Fruit fly (Drosophila melanogaster): ENCODE data around the gene Cda4.

dm6 chrX:22544660-22545059 is 87.8 kb downstream of the Cda4 start:
- TF ChIP-seq CG6765 (GFP tag; optimal IDR thresholded peaks at IDR 0.05): no peak
- TF ChIP-seq fd96Cb (tag; optimal IDR thresholded peaks at IDR 0.05): no peak
- no peak for TF ChIP-seq stc (GFP tag; IDR thresholded peaks at IDR 0.05)
- TF ChIP-seq gro (GFP tag; optimal IDR thresholded peaks at IDR 0.05): no peak
- no peak for TF ChIP-seq CG13894 (tag; optimal IDR thresholded peaks at IDR 0.05)
- TF ChIP-seq lilli (GFP tag; optimal IDR thresholded peaks at IDR 0.05): no peak
- no peak for TF ChIP-seq sr (GFP tag; IDR thresholded peaks at IDR 0.05)
- TF ChIP-seq Dad (GFP tag; optimal IDR thresholded peaks at IDR 0.05): no peak

All from whole organism, embryonic.